Fruit fly (Drosophila melanogaster) whole organism, embryonic: ENCODE results near the gene PIP82.
A peak's percentile ranks its signal among the peaks of the same experiment; 100 is the strongest.

ENCODE experiments used
- Aef1 ChIP-seq: fragments of 200-800 bp; sonication (Bioruptor generic); IDR thresholded peaks from 3 replicates; pipeline ENCODE4 v1.3.6; 2022; ENCODE audit warnings: missing biosample characterization, missing genetic modification characterization
- CG10209 ChIP-seq: fragments of 200-800 bp; sonication (Bioruptor generic); optimal IDR thresholded peaks from 3 replicates; lab custom pipeline; 2017; ENCODE audit warnings: missing biosample characterization, mild to moderate bottlenecking, missing genetic modification characterization, missing genetic modification reagents
- CG10431 ChIP-seq: fragments of 200-800 bp; sonication (Bioruptor generic); optimal IDR thresholded peaks from 3 replicates; lab custom pipeline; 2018; ENCODE audit warnings: missing biosample characterization, mild to moderate bottlenecking, missing genetic modification characterization
- CG10565 ChIP-seq: fragments of 200-800 bp; sonication (Bioruptor generic); optimal IDR thresholded peaks from 3 replicates; lab custom pipeline; 2016; ENCODE audit warnings: missing biosample characterization, mild to moderate bottlenecking, missing genetic modification characterization
- CG10979 ChIP-seq: fragments of 200-800 bp; sonication (Bioruptor generic); optimal IDR thresholded peaks from 2 replicates; lab custom pipeline; 2018; ENCODE audit warnings: missing biosample characterization, mild to moderate bottlenecking, missing genetic modification characterization, moderate library complexity
- CG11695 ChIP-seq: fragments of 200-800 bp; sonication (Bioruptor generic); IDR thresholded peaks from 3 replicates; pipeline ENCODE4 v1.3.6; 2022; ENCODE audit warnings: missing biosample characterization, missing genetic modification characterization
- CG11723 ChIP-seq: fragments of 200-800 bp; sonication (Bioruptor generic); optimal IDR thresholded peaks from 2 replicates; lab custom pipeline; 2017; ENCODE audit warnings: missing biosample characterization, mild to moderate bottlenecking, missing genetic modification characterization
- CG12155 ChIP-seq: fragments of 200-800 bp; sonication (Bioruptor generic); optimal IDR thresholded peaks from 3 replicates; lab custom pipeline; 2016; ENCODE audit warnings: missing biosample characterization, missing genetic modification characterization
- CG13894 ChIP-seq: fragments of 200-800 bp; sonication (Bioruptor generic); optimal IDR thresholded peaks from 3 replicates; lab custom pipeline; 2018; ENCODE audit warnings: missing biosample characterization, mild to moderate bottlenecking, missing genetic modification characterization, moderate library complexity
- CG15073 ChIP-seq: fragments of 200-800 bp; sonication (Bioruptor generic); optimal IDR thresholded peaks from 2 replicates; lab custom pipeline; 2016; ENCODE audit warnings: missing biosample characterization, missing genetic modification characterization
- CG1647 ChIP-seq: fragments of 200-800 bp; sonication (Bioruptor generic); optimal IDR thresholded peaks from 3 replicates; lab custom pipeline; 2016; ENCODE audit warnings: missing biosample characterization, missing genetic modification characterization
- CG4707 ChIP-seq: fragments of 200-800 bp; sonication (Bioruptor generic); optimal IDR thresholded peaks from 2 replicates; lab custom pipeline; 2018; ENCODE audit warnings: missing biosample characterization, mild to moderate bottlenecking, missing genetic modification characterization, moderate library complexity
- CG5180 ChIP-seq: fragments of 200-800 bp; sonication (Bioruptor generic); optimal IDR thresholded peaks from 3 replicates; lab custom pipeline; 2017; ENCODE audit warnings: missing biosample characterization, missing genetic modification characterization, mild to moderate bottlenecking, moderate library complexity, missing genetic modification reagents
- CG6175 ChIP-seq: fragments of 200-800 bp; sonication (Bioruptor generic); IDR thresholded peaks from 3 replicates; pipeline ENCODE4 v1.3.6; 2022; ENCODE audit warnings: missing biosample characterization, missing genetic modification characterization
- CG7357 ChIP-seq: fragments of 200-800 bp; sonication (Bioruptor generic); IDR thresholded peaks from 3 replicates; pipeline ENCODE4 v1.3.6; 2022; ENCODE audit warnings: missing biosample characterization, missing genetic modification characterization
- CG7987 ChIP-seq: fragments of 200-800 bp; sonication (Bioruptor generic); optimal IDR thresholded peaks from 2 replicates; lab custom pipeline; 2018; ENCODE audit warnings: missing biosample characterization, mild to moderate bottlenecking, missing genetic modification characterization, moderate library complexity
- CG9437 ChIP-seq: fragments of 200-800 bp; sonication (Bioruptor generic); optimal IDR thresholded peaks from 2 replicates; lab custom pipeline; 2018; ENCODE audit warnings: missing biosample characterization, mild to moderate bottlenecking, missing genetic modification characterization
- CG9609 ChIP-seq: fragments of 200-800 bp; sonication (Bioruptor generic); optimal IDR thresholded peaks from 3 replicates; lab custom pipeline; 2016; ENCODE audit warnings: missing biosample characterization, missing genetic modification characterization
- CTCF ChIP-seq: fragments of 200-800 bp; sonication (Bioruptor generic); optimal IDR thresholded peaks from 2 replicates; lab custom pipeline; 2017; ENCODE audit warnings: missing biosample characterization, mild to moderate bottlenecking, missing genetic modification characterization, moderate library complexity
- Dek ChIP-seq: fragments of 200-800 bp; sonication (Bioruptor generic); optimal IDR thresholded peaks from 3 replicates; lab custom pipeline; 2019; ENCODE audit warnings: missing biosample characterization, mild to moderate bottlenecking, missing genetic modification characterization, moderate library complexity
- Dip2 ChIP-seq: fragments of 200-800 bp; sonication (Bioruptor generic); IDR thresholded peaks from 2 replicates; pipeline ENCODE4 v1.3.6; 2022; ENCODE audit warnings: missing biosample characterization, missing genetic modification characterization
- HLHmδ ChIP-seq: fragments of 200-800 bp; sonication (Bioruptor generic); optimal IDR thresholded peaks from 2 replicates; lab custom pipeline; 2018; ENCODE audit warnings: missing biosample characterization, mild to moderate bottlenecking, missing genetic modification characterization, moderate library complexity
- Hey ChIP-seq: fragments of 200-800 bp; sonication (Bioruptor generic); optimal IDR thresholded peaks from 3 replicates; lab custom pipeline; 2018; ENCODE audit warnings: missing biosample characterization, mild to moderate bottlenecking, missing genetic modification characterization
- HmgZ ChIP-seq: fragments of 200-800 bp; sonication (Bioruptor generic); optimal IDR thresholded peaks from 2 replicates; lab custom pipeline; 2018; ENCODE audit warnings: missing biosample characterization, mild to moderate bottlenecking, missing genetic modification characterization
- Hmr ChIP-seq: fragments of 200-800 bp; sonication (Bioruptor generic); optimal IDR thresholded peaks from 3 replicates; lab custom pipeline; 2017; ENCODE audit warnings: mild to moderate bottlenecking, missing biosample characterization, missing genetic modification reagents, missing genetic modification characterization
- Lhr ChIP-seq: fragments of 200-800 bp; sonication (Bioruptor generic); optimal IDR thresholded peaks from 3 replicates; lab custom pipeline; 2017; ENCODE audit warnings: mild to moderate bottlenecking, missing biosample characterization, missing genetic modification reagents, missing genetic modification characterization
- Mrtf ChIP-seq: fragments of 200-800 bp; sonication (Bioruptor generic); IDR thresholded peaks from 3 replicates; pipeline ENCODE4 v1.3.6; 2022; ENCODE audit warnings: missing biosample characterization, missing genetic modification characterization
- Nf-YC ChIP-seq: fragments of 200-800 bp; optimal IDR thresholded peaks from 3 replicates; lab custom pipeline; 2019; ENCODE audit warnings: missing biosample characterization, mild to moderate bottlenecking, missing genetic modification characterization, moderate library complexity
- Oli ChIP-seq: fragments of 200-800 bp; sonication (Bioruptor generic); optimal IDR thresholded peaks from 2 replicates; lab custom pipeline; 2018; ENCODE audit warnings: missing biosample characterization, mild to moderate bottlenecking, missing genetic modification characterization, moderate library complexity
- Optix ChIP-seq: fragments of 200-800 bp; sonication (Bioruptor generic); IDR thresholded peaks from 3 replicates; pipeline ENCODE4 v1.3.6; 2022; ENCODE audit warnings: missing biosample characterization, missing genetic modification characterization
- Ptx1 ChIP-seq: fragments of 200-800 bp; sonication (Bioruptor generic); IDR thresholded peaks from 2 replicates; pipeline ENCODE4 v1.3.6; 2022; ENCODE audit warnings: missing biosample characterization, missing genetic modification characterization
- Rx ChIP-seq: fragments of 200-800 bp; sonication (Bioruptor generic); IDR thresholded peaks from 2 replicates; pipeline ENCODE4 v1.3.6; 2022; ENCODE audit warnings: missing biosample characterization, missing genetic modification characterization
- Sin3A ChIP-seq: fragments of >200 bp; optimal IDR thresholded peaks from 2 replicates; lab custom pipeline; 2018
- Sry-β ChIP-seq: fragments of 200-800 bp; sonication (Bioruptor generic); optimal IDR thresholded peaks from 2 replicates; lab custom pipeline; 2018; ENCODE audit warnings: missing biosample characterization, mild to moderate bottlenecking, missing genetic modification characterization, moderate library complexity
- Xbp1 ChIP-seq: fragments of 200-800 bp; sonication (Bioruptor generic); optimal IDR thresholded peaks from 3 replicates; lab custom pipeline; 2016; ENCODE audit warnings: missing biosample characterization, mild to moderate bottlenecking, missing genetic modification characterization
- Xrp1 ChIP-seq: fragments of 200-800 bp; sonication (Bioruptor generic); IDR thresholded peaks from 2 replicates; pipeline ENCODE4 v1.3.6; 2022; ENCODE audit warnings: missing biosample characterization, missing genetic modification characterization
- abd-A ChIP-seq: fragments of 200-800 bp; sonication (Bioruptor generic); optimal IDR thresholded peaks from 3 replicates; lab custom pipeline; 2019; ENCODE audit warnings: missing biosample characterization, mild to moderate bottlenecking, missing genetic modification characterization, moderate library complexity
- ato ChIP-seq: fragments of 200-800 bp; sonication (Bioruptor generic); IDR thresholded peaks from 2 replicates; pipeline ENCODE4 v1.3.6; 2022; ENCODE audit warnings: missing biosample characterization, missing genetic modification characterization; ENCODE audit not compliant: partially characterized antibody
- crp ChIP-seq, 2 experiments: fragments of 200-800 bp; sonication (Bioruptor generic); optimal IDR thresholded peaks; 2 replicates in 1 of 2; 3 replicates in 1 of 2; lab custom pipeline; 2017; ENCODE audit warnings: missing biosample characterization in 2 of 2, missing genetic modification characterization in 2 of 2, mild to moderate bottlenecking in 1 of 2, moderate library complexity in 1 of 2
- dati ChIP-seq: fragments of 200-800 bp; sonication (Bioruptor generic); IDR thresholded peaks from 2 replicates; pipeline ENCODE4 v1.3.6; 2022; ENCODE audit warnings: missing biosample characterization, missing genetic modification characterization
- dmrt99B ChIP-seq: fragments of 200-800 bp; sonication (Bioruptor generic); optimal IDR thresholded peaks from 2 replicates; lab custom pipeline; 2018; ENCODE audit warnings: missing biosample characterization, mild to moderate bottlenecking, missing genetic modification characterization, moderate library complexity
- eve ChIP-seq, 2 experiments: fragments of >200 bp; optimal IDR thresholded peaks; 2 replicates each; lab custom pipeline; 2017; ENCODE audit warnings: missing biosample characterization in 2 of 2, missing genetic modification characterization in 2 of 2
- ewg ChIP-seq: fragments of 200-800 bp; sonication (Bioruptor generic); optimal IDR thresholded peaks from 3 replicates; lab custom pipeline; 2017; ENCODE audit warnings: mild to moderate bottlenecking, missing biosample characterization, missing genetic modification reagents, missing genetic modification characterization
- exex ChIP-seq: fragments of 200-800 bp; sonication (Bioruptor generic); optimal IDR thresholded peaks from 4 replicates; lab custom pipeline; 2018; ENCODE audit warnings: missing biosample characterization, mild to moderate bottlenecking, missing genetic modification characterization, moderate library complexity
- gem ChIP-seq: fragments of 200-800 bp; sonication (Bioruptor generic); optimal IDR thresholded peaks from 2 replicates; lab custom pipeline; 2019; ENCODE audit warnings: missing biosample characterization, mild to moderate bottlenecking, missing genetic modification characterization, moderate library complexity
- grn ChIP-seq: fragments of 200-800 bp; sonication (Bioruptor generic); optimal IDR thresholded peaks from 3 replicates; lab custom pipeline; 2017; ENCODE audit warnings: missing biosample characterization, missing genetic modification characterization
- oc ChIP-seq: fragments of 200-800 bp; sonication (Bioruptor generic); optimal IDR thresholded peaks from 2 replicates; lab custom pipeline; 2018; ENCODE audit warnings: missing biosample characterization, mild to moderate bottlenecking, missing genetic modification characterization, moderate library complexity
- run ChIP-seq: fragments of 200-800 bp; sonication (Bioruptor generic); optimal IDR thresholded peaks from 3 replicates; lab custom pipeline; 2018; ENCODE audit warnings: missing biosample characterization, mild to moderate bottlenecking, missing genetic modification characterization
- sqz ChIP-seq: fragments of 200-800 bp; sonication (Bioruptor generic); optimal IDR thresholded peaks from 3 replicates; lab custom pipeline; 2018; ENCODE audit warnings: missing biosample characterization, mild to moderate bottlenecking, missing genetic modification characterization
- tgo ChIP-seq: fragments of 200-800 bp; sonication (Bioruptor generic); IDR thresholded peaks from 3 replicates; pipeline ENCODE4 v1.3.6; 2022; ENCODE audit warnings: missing biosample characterization, missing genetic modification characterization
- zfh1 ChIP-seq: fragments of 200-800 bp; sonication (Bioruptor generic); IDR thresholded peaks from 3 replicates; pipeline ENCODE4 v1.3.6; 2022; ENCODE audit warnings: missing biosample characterization, missing genetic modification characterization

The PIP82 gene

dm6 chrX:8538182-8538581 lies 8.7 kb upstream of the PIP82 start (continued):
- TF ChIP-seq dmrt99B (peak; percentile 76), crp (GFP tag; optimal IDR thresholded peaks at IDR 0.05; lab: Kevin White, UChicago) (no peak), CG10979 (peak; percentile 71), grn (GFP tag; lab: Kevin White, UChicago) (no peak), Dek (tag; lab: Kevin White, UChicago) (peak; percentile 37), CG5180 (peak; percentile 10), Sry-β (GFP tag; lab: Kevin White, UChicago) (no peak), CTCF (no peak), oc (tag; lab: Kevin White, UChicago) (peak; percentile 37), abd-A (tag; lab: Kevin White, UChicago) (no peak), dati (GFP tag; lab: Robert Waterston, UW) (no peak), Ptx1 (GFP tag; lab: Robert Waterston, UW) (peak; percentile 71), CG13894 (peak; percentile 10), CG1647 (GFP tag; lab: Kevin White, UChicago) (no peak), Lhr (GFP tag; lab: Kevin White, UChicago) (no peak), tgo (GFP tag; lab: Robert Waterston, UW) (peak; percentile 68), HLHmδ (GFP tag; lab: Kevin White, UChicago) (no peak), CG15073 (GFP tag; lab: Kevin White, UChicago) (no peak), CG11695 (GFP tag; lab: Robert Waterston, UW) (peak; percentile 50; the same call in 1 of the 3 replicates), CG7987 (GFP tag; lab: Kevin White, UChicago) (peak; percentile 8), CG4707 (GFP tag; lab: Kevin White, UChicago) (peak; percentile 66), eve (GFP tag; optimal IDR thresholded peaks at IDR 0.05; lab: Kevin White, UChicago) (peak in 1 of 2 experiments; percentile 61), HmgZ (tag; lab: Kevin White, UChicago) (peak; percentile 18), Aef1 (GFP tag; lab: Robert Waterston, UW) (peak; percentile 55; the same call in 2 of the 3 replicates), Sin3A (lab: Kevin White, UChicago) (no peak), Hmr (GFP tag; lab: Kevin White, UChicago) (peak; percentile 54), Xbp1 (GFP tag; lab: Kevin White, UChicago) (peak; percentile 67), zfh1 (GFP tag; lab: Robert Waterston, UW) (peak; percentile 65; the same call in 2 of the 3 replicates), Optix (GFP tag; lab: Robert Waterston, UW) (no peak), gem (tag; lab: Kevin White, UChicago) (peak; percentile 79), CG10209 (GFP tag; lab: Kevin White, UChicago) (peak; percentile 42), CG10431 (GFP tag; lab: Kevin White, UChicago) (no peak), CG12155 (GFP tag; lab: Kevin White, UChicago) (peak; percentile 10), run (tag; lab: Kevin White, UChicago) (peak; percentile 18), sqz (GFP tag; lab: Kevin White, UChicago) (peak; percentile 37), Dip2 (GFP tag; lab: Robert Waterston, UW) (no peak), ato (GFP tag; lab: Robert Waterston, UW) (no peak), CG7357 (GFP tag; lab: Robert Waterston, UW) (0 out of 3 replicates have a peak, but pooled peaks have one; percentile 51), CG9437 (GFP tag; lab: Kevin White, UChicago) (peak; percentile 43), CG9609 (GFP tag; lab: Kevin White, UChicago) (peak; percentile 16), ewg (GFP tag; lab: Kevin White, UChicago) (peak; percentile 34), Oli (tag; lab: Kevin White, UChicago) (peak; percentile 63), Nf-YC (tag; lab: Kevin White, UChicago) (peak; percentile 5), Rx (GFP tag; lab: Robert Waterston, UW) (no peak), Mrtf (peak; percentile 56; the same call in 1 of the 3 replicates), Hey (tag; lab: Kevin White, UChicago) (no peak), exex (tag; lab: Kevin White, UChicago) (no peak), Xrp1 (GFP tag; lab: Robert Waterston, UW) (peak; percentile 77; the same call in 1 of the 2 replicates), CG6175 (0 out of 3 replicates have a peak, but pooled peaks have one; percentile 6), CG11723 (GFP tag; lab: Kevin White, UChicago) (peak; percentile 17), CG10565 (no peak)
